Worm (Caenorhabditis elegans) whole organism, L2 larva: ENCODE measurements around the gene F23H11.5.

Experiments used
- C34F6.9 ChIP-seq: fragments of 150-350 bp; optimal IDR thresholded peaks from 2 replicates; lab custom pipeline; 2014; ENCODE audit warnings: missing biosample characterization, missing genetic modification characterization
- F13H6.1 ChIP-seq: sonication (generic microtip); optimal IDR thresholded peaks from 2 replicates; lab custom pipeline; 2016; ENCODE audit warnings: missing genetic modification characterization, missing compliant biosample characterization
- R02D3.7 ChIP-seq: fragments of 150-350 bp; optimal IDR thresholded peaks from 2 replicates; lab custom pipeline; 2014; ENCODE audit warnings: missing biosample characterization, missing genetic modification characterization
- Y55F3AM.14 ChIP-seq: fragments of 200-800 bp; sonication (Bioruptor generic); optimal IDR thresholded peaks from 2 replicates; lab custom pipeline; 2018; ENCODE audit warnings: mild to moderate bottlenecking, missing genetic modification characterization, missing compliant biosample characterization
- ZK546.5 ChIP-seq: sonication (generic microtip); optimal IDR thresholded peaks from 2 replicates; lab custom pipeline; 2017; ENCODE audit warnings: missing biosample characterization, missing genetic modification characterization
- alr-1 ChIP-seq: fragments of 150-350 bp; optimal IDR thresholded peaks from 2 replicates; lab custom pipeline; 2014; ENCODE audit warnings: missing biosample characterization, missing genetic modification characterization
- blmp-1 ChIP-seq: sonication (generic microtip); optimal IDR thresholded peaks from 2 replicates; lab custom pipeline; 2017; ENCODE audit warnings: missing genetic modification characterization, mild to moderate bottlenecking, missing compliant biosample characterization, antibody characterized with exemption, moderate library complexity; ENCODE audit not compliant: insufficient read depth
- ceh-16 ChIP-seq: fragments of 150-350 bp; optimal IDR thresholded peaks from 2 replicates; lab custom pipeline; 2014; ENCODE audit warnings: missing biosample characterization, missing genetic modification characterization
- ceh-82 ChIP-seq: fragments of 150-350 bp; optimal IDR thresholded peaks from 2 replicates; lab custom pipeline; 2014; ENCODE audit warnings: missing biosample characterization, missing genetic modification characterization
- crh-2 ChIP-seq: sonication (generic microtip); optimal IDR thresholded peaks from 2 replicates; lab custom pipeline; 2017; ENCODE audit warnings: missing biosample characterization, missing genetic modification characterization
- dmd-4 ChIP-seq: sonication (generic microtip); optimal IDR thresholded peaks from 2 replicates; lab custom pipeline; 2017; ENCODE audit warnings: missing biosample characterization, missing genetic modification characterization
- egl-27 ChIP-seq: sonication (generic microtip); optimal IDR thresholded peaks from 3 replicates; lab custom pipeline; 2017; ENCODE audit warnings: missing biosample characterization, missing genetic modification reagents, missing genetic modification characterization
- elt-1 ChIP-seq: fragments of 150-350 bp; optimal IDR thresholded peaks from 2 replicates; lab custom pipeline; 2014; ENCODE audit warnings: missing biosample characterization, missing genetic modification characterization
- elt-3 ChIP-seq: sonication (generic microtip); optimal IDR thresholded peaks from 2 replicates; lab custom pipeline; 2017; ENCODE audit warnings: missing biosample characterization, missing genetic modification characterization
- fos-1 ChIP-seq: fragments of 150-350 bp; optimal IDR thresholded peaks from 2 replicates; lab custom pipeline; 2014; ENCODE audit warnings: missing biosample characterization, missing genetic modification characterization
- gmeb-1 ChIP-seq: fragments of 150-350 bp; optimal IDR thresholded peaks from 2 replicates; lab custom pipeline; 2014; ENCODE audit warnings: missing biosample characterization, missing genetic modification characterization
- lin-11 ChIP-seq: fragments of 150-350 bp; sonication (generic microtip); optimal IDR thresholded peaks from 2 replicates; lab custom pipeline; 2014; ENCODE audit warnings: missing biosample characterization, missing genetic modification characterization, inconsistent platforms, mixed read lengths
- lin-13 ChIP-seq: fragments of 150-350 bp; optimal IDR thresholded peaks from 2 replicates; lab custom pipeline; 2014; ENCODE audit warnings: missing biosample characterization, missing genetic modification reagents, missing genetic modification characterization
- lsy-2 ChIP-seq, 2 experiments: fragments of 150-350 bp in 1 of 2; sonication (generic microtip) in 1 of 2; optimal IDR thresholded peaks; 2 replicates each; lab custom pipeline; 2014 to 2017; ENCODE audit warnings: missing biosample characterization in 2 of 2, missing genetic modification characterization in 2 of 2
- mab-5 ChIP-seq: fragments of 150-350 bp; optimal IDR thresholded peaks from 2 replicates; lab custom pipeline; 2014; ENCODE audit warnings: missing biosample characterization, missing genetic modification characterization
- mbf-1 ChIP-seq: sonication (generic microtip); optimal IDR thresholded peaks from 2 replicates; lab custom pipeline; 2017; ENCODE audit warnings: missing biosample characterization, missing genetic modification characterization
- mdl-1 ChIP-seq, 2 experiments: fragments of 150-350 bp in 1 of 2; sonication (generic microtip) in 1 of 2; optimal IDR thresholded peaks; 2 replicates each; lab custom pipeline; 2017; ENCODE audit warnings: missing biosample characterization in 2 of 2, missing genetic modification characterization in 2 of 2
- nhr-10 ChIP-seq: sonication (generic microtip); optimal IDR thresholded peaks from 2 replicates; lab custom pipeline; 2017; ENCODE audit warnings: missing biosample characterization, missing genetic modification characterization
- nhr-11 ChIP-seq: fragments of 150-350 bp; optimal IDR thresholded peaks from 2 replicates; lab custom pipeline; 2014; ENCODE audit warnings: missing biosample characterization, missing genetic modification characterization
- nhr-12 ChIP-seq: fragments of 150-350 bp; optimal IDR thresholded peaks from 2 replicates; lab custom pipeline; 2014; ENCODE audit warnings: missing biosample characterization, missing genetic modification characterization
- nhr-129 ChIP-seq: fragments of 150-350 bp; optimal IDR thresholded peaks from 2 replicates; lab custom pipeline; 2014; ENCODE audit warnings: missing biosample characterization, missing genetic modification characterization
- nhr-21 ChIP-seq: fragments of 150-350 bp; optimal IDR thresholded peaks from 2 replicates; lab custom pipeline; 2014; ENCODE audit warnings: missing biosample characterization, missing genetic modification characterization
- nhr-23 ChIP-seq: fragments of 150-350 bp; optimal IDR thresholded peaks from 2 replicates; lab custom pipeline; 2014; ENCODE audit warnings: missing biosample characterization, missing genetic modification reagents, missing genetic modification characterization
- nhr-237 ChIP-seq: fragments of 150-350 bp; optimal IDR thresholded peaks from 2 replicates; lab custom pipeline; 2014; ENCODE audit warnings: missing biosample characterization, missing genetic modification characterization
- nhr-77 ChIP-seq: fragments of 150-350 bp; optimal IDR thresholded peaks from 2 replicates; lab custom pipeline; 2014; ENCODE audit warnings: missing biosample characterization, missing genetic modification characterization
- peb-1 ChIP-seq: fragments of 150-350 bp; optimal IDR thresholded peaks from 2 replicates; lab custom pipeline; 2014; ENCODE audit warnings: missing biosample characterization, missing genetic modification characterization
- sem-4 ChIP-seq: fragments of 150-350 bp; optimal IDR thresholded peaks from 2 replicates; lab custom pipeline; 2014; ENCODE audit warnings: missing biosample characterization, missing genetic modification reagents, missing genetic modification characterization
- skn-1 ChIP-seq: sonication (generic microtip); optimal IDR thresholded peaks from 2 replicates; lab custom pipeline; 2017; ENCODE audit warnings: missing biosample characterization, missing genetic modification characterization
- sma-3 ChIP-seq: sonication (generic microtip); optimal IDR thresholded peaks from 2 replicates; lab custom pipeline; 2016; ENCODE audit warnings: missing genetic modification reagents, missing genetic modification characterization, missing compliant biosample characterization
- sma-9 ChIP-seq, 2 experiments: fragments of 150-350 bp in 1 of 2; sonication (generic microtip) in 1 of 2; optimal IDR thresholded peaks; 2 replicates each; lab custom pipeline; 2014 to 2016; ENCODE audit warnings: missing genetic modification characterization in 2 of 2, mild to moderate bottlenecking in 1 of 2, missing biosample characterization in 1 of 2, missing compliant biosample characterization in 1 of 2, missing genetic modification reagents in 1 of 2, moderate library complexity in 1 of 2
- unc-39 ChIP-seq: fragments of 150-350 bp; optimal IDR thresholded peaks from 2 replicates; lab custom pipeline; 2014; ENCODE audit warnings: missing biosample characterization, missing genetic modification characterization
- unc-62 ChIP-seq: fragments of 150-350 bp; optimal IDR thresholded peaks from 2 replicates; lab custom pipeline; 2014; ENCODE audit warnings: missing biosample characterization, missing genetic modification reagents, missing genetic modification characterization
- ztf-11 ChIP-seq: sonication (generic microtip); optimal IDR thresholded peaks from 2 replicates; lab custom pipeline; 2017; ENCODE audit warnings: missing biosample characterization, missing genetic modification characterization

F23H11.5 gene

ce11 chrIII:946250-946725 is 35.9 kb upstream of the F23H11.5 start, which contains the start of gene fbxa-60:
TSS of gene fbxa-60 (minus strand) at chrIII:946300.
- TF ChIP-seq nhr-21 (tag; lab: Kevin White, UChicago) (no peak), gmeb-1 (tag; lab: Kevin White, UChicago) (peak; percentile 28), nhr-77 (tag; lab: Kevin White, UChicago) (no peak), egl-27 (tag; lab: Kevin White, UChicago) (no peak), nhr-129 (tag; lab: Kevin White, UChicago) (peak; percentile 19), ceh-16 (no peak), sma-9 (GFP tag; optimal IDR thresholded peaks at IDR 0.05; lab: Kevin White, UChicago) (peak; percentile 9), sma-9 (tag; optimal IDR thresholded peaks at IDR 0.05; lab: Kevin White, UChicago) (no peak), mab-5 (tag; lab: Kevin White, UChicago) (no peak), Y55F3AM.14 (no peak), ztf-11 (tag; lab: Kevin White, UChicago) (no peak), lin-13 (GFP tag; lab: Kevin White, UChicago) (no peak), crh-2 (tag; lab: Kevin White, UChicago) (no peak), ZK546.5 (no peak), nhr-12 (tag; lab: Kevin White, UChicago) (no peak), mdl-1 (tag; optimal IDR thresholded peaks at IDR 0.05; lab: Kevin White, UChicago) (no peak), C34F6.9 (tag; lab: Kevin White, UChicago) (no peak), lsy-2 (tag; optimal IDR thresholded peaks at IDR 0.05; lab: Kevin White, UChicago) (no peak), elt-1 (tag; lab: Kevin White, UChicago) (no peak), sem-4 (tag; lab: Kevin White, UChicago) (no peak), lin-11 (tag; lab: Kevin White, UChicago) (no peak), ceh-82 (no peak), fos-1 (tag; lab: Kevin White, UChicago) (peak; percentile 83), mbf-1 (tag; lab: Kevin White, UChicago) (no peak), F13H6.1 (tag; lab: Kevin White, UChicago) (no peak), nhr-10 (tag; lab: Kevin White, UChicago) (no peak), nhr-11 (tag; lab: Kevin White, UChicago) (no peak), elt-3 (tag; lab: Kevin White, UChicago) (no peak), dmd-4 (tag; lab: Kevin White, UChicago) (no peak), nhr-237 (tag; lab: Kevin White, UChicago) (no peak)

ce11 chrIII:943426-943927 is 33.1 kb upstream of the F23H11.5 start, which contains the start of gene fbxa-59:
TSS of gene fbxa-59 (minus strand) at chrIII:943476.
- TF ChIP-seq crh-2 (tag; lab: Kevin White, UChicago) (no peak), fos-1 (tag; lab: Kevin White, UChicago) (peak; percentile 56), sma-3 (GFP tag; lab: Kevin White, UChicago) (no peak), unc-62 (no peak), R02D3.7 (tag; lab: Kevin White, UChicago) (no peak), nhr-129 (tag; lab: Kevin White, UChicago) (no peak)

ce11 chrIII:941958-942357 is 31.6 kb upstream of the F23H11.5 start:
- TF ChIP-seq blmp-1: no peak
- no peak for TF ChIP-seq alr-1 (tag; lab: Kevin White, UChicago)
- no peak for TF ChIP-seq R02D3.7 (tag; lab: Kevin White, UChicago)
- TF ChIP-seq nhr-11 (tag; lab: Kevin White, UChicago): no peak
- TF ChIP-seq C34F6.9 (tag; lab: Kevin White, UChicago): no peak
- TF ChIP-seq ZK546.5: no peak
- no peak for TF ChIP-seq ceh-16
- TF ChIP-seq gmeb-1 (tag; lab: Kevin White, UChicago): no peak
- no peak for TF ChIP-seq fos-1 (tag; lab: Kevin White, UChicago)
- no peak for TF ChIP-seq unc-62
- TF ChIP-seq sma-9 (GFP tag; optimal IDR thresholded peaks at IDR 0.05; lab: Kevin White, UChicago): no peak
- TF ChIP-seq sma-9 (tag; optimal IDR thresholded peaks at IDR 0.05; lab: Kevin White, UChicago): no peak
- no peak for TF ChIP-seq nhr-10 (tag; lab: Kevin White, UChicago)
- no peak for TF ChIP-seq elt-1 (tag; lab: Kevin White, UChicago)
- TF ChIP-seq skn-1 (tag; lab: Kevin White, UChicago): no peak
- TF ChIP-seq unc-39 (tag; lab: Kevin White, UChicago): no peak
- no peak for TF ChIP-seq peb-1 (tag; lab: Kevin White, UChicago)
- TF ChIP-seq ztf-11 (tag; lab: Kevin White, UChicago): no peak
- TF ChIP-seq nhr-23 (tag; lab: Kevin White, UChicago): no peak
- TF ChIP-seq elt-3 (tag; lab: Kevin White, UChicago): no peak
